Worm (Caenorhabditis elegans): ENCODE measurements around the gene grl-19.

- TF ChIP-seq pax-3 (tag; optimal IDR thresholded peaks at IDR 0.05) (no peak), ces-1 (GFP tag; optimal IDR thresholded peaks at IDR 0.05) (no peak)
Measured at ce11 chrIV:291356-291755, 39.0 kb upstream of the grl-19 start, which contains the start of gene T21D12.7.
